Worm (Caenorhabditis elegans): ENCODE results near the gene irld-57.

DNA sequence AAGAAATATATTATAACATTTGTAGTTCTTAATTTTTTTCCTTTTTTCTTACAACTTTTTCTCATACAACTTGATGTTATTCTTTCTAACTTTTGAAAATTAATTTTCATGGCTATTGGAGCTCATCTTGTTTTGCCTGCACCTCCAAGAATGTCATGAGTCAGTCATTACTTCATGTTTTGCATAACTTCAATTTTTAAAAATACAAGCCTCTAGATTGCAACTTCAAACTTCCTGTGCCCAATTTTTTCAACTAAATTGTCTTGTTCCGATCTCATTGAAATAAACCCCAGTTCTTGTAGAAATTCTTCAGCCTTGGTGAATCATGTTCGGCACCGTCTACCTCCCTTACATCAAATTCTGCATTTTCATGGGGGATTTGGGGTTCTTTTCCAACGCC lies 31.9 kb upstream of the irld-57 start, which contains the start of gene str-9:
- TF ChIP-seq sox-4 (tag; optimal IDR thresholded peaks at IDR 0.05) (no peak), dmd-4 (tag; optimal IDR thresholded peaks at IDR 0.05; ENCODE audit: borderline replicate concordance) (no peak), nhr-232 (tag; optimal IDR thresholded peaks at IDR 0.05) (no peak), madf-2 (tag; optimal IDR thresholded peaks at IDR 0.05) (no peak), ama-1 (optimal IDR thresholded peaks at IDR 0.05) (no peak), rnt-1 (tag; optimal IDR thresholded peaks at IDR 0.05) (no peak)

Measured in whole organism, late embryonic.